Worm (Caenorhabditis elegans) whole organism, L1 larva: ENCODE data around the gene ttbk-7.

Source experiments
- C16A3.4 ChIP-seq: fragments of 150-350 bp; optimal IDR thresholded peaks from 2 replicates; lab custom pipeline; 2014; ENCODE audit warnings: missing biosample characterization, missing genetic modification characterization
- ceh-90 ChIP-seq: sonication (generic microtip); optimal IDR thresholded peaks from 2 replicates; lab custom pipeline; 2016; ENCODE audit warnings: missing genetic modification characterization, missing compliant biosample characterization
- egl-13 ChIP-seq: sonication (generic microtip); optimal IDR thresholded peaks from 2 replicates; lab custom pipeline; 2016; ENCODE audit warnings: missing genotype, missing genetic modification reagents, missing genetic modification characterization, missing compliant biosample characterization
- fkh-8 ChIP-seq: sonication (generic microtip); optimal IDR thresholded peaks from 2 replicates; lab custom pipeline; 2016; ENCODE audit warnings: mild to moderate bottlenecking, missing genetic modification characterization, missing compliant biosample characterization
- lin-35 ChIP-seq, 2 experiments: fragments of 150-350 bp; optimal IDR thresholded peaks; 2 replicates each; lab custom pipeline; 2014; ENCODE audit warnings: missing biosample characterization in 2 of 2, missing genetic modification characterization in 2 of 2, missing genetic modification reagents in 2 of 2
- lin-39 ChIP-seq: fragments of 150-350 bp; optimal IDR thresholded peaks from 2 replicates; lab custom pipeline; 2014; ENCODE audit warnings: missing biosample characterization, missing genetic modification reagents, missing genetic modification characterization
- mdl-1 ChIP-seq, 2 experiments: fragments of 150-350 bp; optimal IDR thresholded peaks; 2 replicates each; lab custom pipeline; 2014 to 2017; ENCODE audit warnings: missing biosample characterization in 2 of 2, missing genetic modification characterization in 2 of 2, inconsistent platforms in 1 of 2
- nhr-11 ChIP-seq: fragments of 150-350 bp; optimal IDR thresholded peaks from 2 replicates; lab custom pipeline; 2014; ENCODE audit warnings: missing biosample characterization, missing genetic modification characterization
- nhr-28 ChIP-seq: fragments of 150-350 bp; optimal IDR thresholded peaks from 2 replicates; lab custom pipeline; 2014; ENCODE audit warnings: missing biosample characterization, missing genetic modification characterization
- nhr-71 ChIP-seq: sonication (generic microtip); optimal IDR thresholded peaks from 2 replicates; lab custom pipeline; 2016; ENCODE audit warnings: mild to moderate bottlenecking, missing genetic modification characterization, moderate library complexity, missing compliant biosample characterization
- nhr-77 ChIP-seq: fragments of 150-350 bp; optimal IDR thresholded peaks from 2 replicates; lab custom pipeline; 2014; ENCODE audit warnings: missing biosample characterization, missing genetic modification characterization
- tbx-2 ChIP-seq: sonication (generic microtip); optimal IDR thresholded peaks from 2 replicates; lab custom pipeline; 2016; ENCODE audit warnings: missing genetic modification characterization, missing compliant biosample characterization
- tlp-1 ChIP-seq: fragments of 150-350 bp; optimal IDR thresholded peaks from 2 replicates; lab custom pipeline; 2014; ENCODE audit warnings: missing biosample characterization, missing genetic modification characterization
- zip-4 ChIP-seq: fragments of 200-800 bp; sonication (Bioruptor generic); optimal IDR thresholded peaks from 2 replicates; lab custom pipeline; 2018; ENCODE audit warnings: mild to moderate bottlenecking, missing genetic modification characterization, moderate library complexity, missing compliant biosample characterization

The ttbk-7 gene

ce11 chrV:12844748-12845147 is 50.9 kb downstream of the ttbk-7 start:
- TF ChIP-seq nhr-11 (tag; lab: Kevin White, UChicago): no peak
- TF ChIP-seq nhr-28 (tag; lab: Kevin White, UChicago): no peak
- no peak for TF ChIP-seq fkh-8 (tag; lab: Kevin White, UChicago)
- TF ChIP-seq lin-35 (GFP tag; optimal IDR thresholded peaks at IDR 0.05; lab: Kevin White, UChicago): no peak
- TF ChIP-seq tlp-1 (tag; lab: Kevin White, UChicago): no peak
- TF ChIP-seq nhr-77 (tag; lab: Kevin White, UChicago): no peak
- TF ChIP-seq egl-13 (tag; lab: Kevin White, UChicago): no peak
- no peak for TF ChIP-seq lin-39 (tag; lab: Kevin White, UChicago)
- no peak for TF ChIP-seq nhr-71 (tag; lab: Kevin White, UChicago)
- TF ChIP-seq tbx-2: no peak
- TF ChIP-seq C16A3.4: no peak
- TF ChIP-seq ceh-90: no peak
- no peak for TF ChIP-seq zip-4 (GFP tag; lab: Kevin White, UChicago)
- no peak for TF ChIP-seq mdl-1 (tag; optimal IDR thresholded peaks at IDR 0.05; lab: Kevin White, UChicago)
